Fruit fly (Drosophila melanogaster) whole organism, adult: ENCODE data around the gene CG12290.

Experiments
- CG11617 ChIP-seq: fragments of 200-800 bp; sonication (Bioruptor generic); optimal IDR thresholded peaks from 2 replicates; lab custom pipeline; 2017; ENCODE audit warnings: mild to moderate bottlenecking, missing biosample characterization, missing genetic modification reagents, missing genetic modification characterization
- CG12768 ChIP-seq: fragments of 200-800 bp; sonication (Bioruptor generic); optimal IDR thresholded peaks from 2 replicates; lab custom pipeline; 2017; ENCODE audit warnings: missing biosample characterization, missing genetic modification characterization, mild to moderate bottlenecking, moderate library complexity, missing genetic modification reagents
- CG14711 ChIP-seq: fragments of 200-800 bp; sonication (Bioruptor generic); optimal IDR thresholded peaks from 2 replicates; lab custom pipeline; 2018; ENCODE audit warnings: missing biosample characterization, mild to moderate bottlenecking, missing genetic modification characterization, moderate library complexity
- CG1620 ChIP-seq: fragments of 200-800 bp; sonication (Bioruptor generic); optimal IDR thresholded peaks from 2 replicates; lab custom pipeline; 2016; ENCODE audit warnings: missing biosample characterization, missing genetic modification characterization
- CG33017 ChIP-seq: fragments of 200-800 bp; sonication (Bioruptor generic); optimal IDR thresholded peaks from 2 replicates; lab custom pipeline; 2018; ENCODE audit warnings: missing biosample characterization, mild to moderate bottlenecking, missing genetic modification characterization, moderate library complexity
- CG5204 ChIP-seq: fragments of 200-800 bp; sonication (Bioruptor generic); optimal IDR thresholded peaks from 2 replicates; lab custom pipeline; 2016; ENCODE audit warnings: missing biosample characterization, missing genetic modification characterization
- CG7045 ChIP-seq: fragments of 200-800 bp; sonication (Bioruptor generic); optimal IDR thresholded peaks from 2 replicates; lab custom pipeline; 2017; ENCODE audit warnings: missing biosample characterization, mild to moderate bottlenecking, missing genetic modification characterization
- CG7101 ChIP-seq: fragments of 200-800 bp; sonication (Bioruptor generic); optimal IDR thresholded peaks from 2 replicates; lab custom pipeline; 2018; ENCODE audit warnings: missing biosample characterization, mild to moderate bottlenecking, missing genetic modification characterization, moderate library complexity
- Clk ChIP-seq: fragments of 200-800 bp; sonication (Bioruptor generic); optimal IDR thresholded peaks from 2 replicates; lab custom pipeline; 2017; ENCODE audit warnings: missing biosample characterization, missing genetic modification characterization
- Crg-1 ChIP-seq: fragments of 200-800 bp; sonication (Bioruptor generic); optimal IDR thresholded peaks from 2 replicates; lab custom pipeline; 2016; ENCODE audit warnings: missing biosample characterization, missing genetic modification characterization
- Hr96 ChIP-seq: fragments of 200-800 bp; sonication (Bioruptor generic); optimal IDR thresholded peaks from 2 replicates; lab custom pipeline; 2016; ENCODE audit warnings: missing biosample characterization, missing genetic modification characterization
- Mnt ChIP-seq: fragments of 200-800 bp; sonication (Bioruptor generic); optimal IDR thresholded peaks from 2 replicates; lab custom pipeline; 2016; ENCODE audit warnings: missing biosample characterization, mild to moderate bottlenecking, missing genetic modification characterization
- bab1 ChIP-seq: fragments of 200-800 bp; sonication (Bioruptor generic); optimal IDR thresholded peaks from 3 replicates; lab custom pipeline; 2019; ENCODE audit warnings: missing biosample characterization, mild to moderate bottlenecking, missing genetic modification characterization, moderate library complexity
- cic ChIP-seq: fragments of 200-800 bp; sonication (Bioruptor generic); optimal IDR thresholded peaks from 2 replicates; lab custom pipeline; 2017; ENCODE audit warnings: missing biosample characterization, mild to moderate bottlenecking, missing genetic modification characterization, moderate library complexity
- cnc ChIP-seq, 2 experiments: fragments of >200 bp; optimal IDR thresholded peaks; 2 replicates each; lab custom pipeline; 2017
- kay ChIP-seq: fragments of 200-800 bp; sonication (Bioruptor generic); peaks from one replicate; lab custom pipeline; 2016; ENCODE audit warnings: missing biosample characterization, missing genetic modification characterization, borderline replicate concordance
- ovo ChIP-seq: fragments of 200-800 bp; sonication (Bioruptor generic); optimal IDR thresholded peaks from 2 replicates; lab custom pipeline; 2016; ENCODE audit warnings: missing biosample characterization, missing genetic modification characterization
- pad ChIP-seq: fragments of 200-800 bp; sonication (Bioruptor generic); optimal IDR thresholded peaks from 3 replicates; lab custom pipeline; 2017; ENCODE audit warnings: missing biosample characterization, missing genetic modification characterization, mild to moderate bottlenecking, moderate library complexity, missing genetic modification reagents
- tj ChIP-seq: fragments of 200-800 bp; sonication (Bioruptor generic); optimal IDR thresholded peaks from 3 replicates; lab custom pipeline; 2017; ENCODE audit warnings: missing biosample characterization, mild to moderate bottlenecking, missing genetic modification characterization, moderate library complexity
- toe ChIP-seq: fragments of 200-800 bp; sonication (Bioruptor generic); optimal IDR thresholded peaks from 2 replicates; lab custom pipeline; 2016; ENCODE audit warnings: missing biosample characterization, missing genetic modification characterization

CG12290 gene

dm6 chr3R:26230016-26230415 lies at the start of gene CG12290:
Gene CG12290, plus strand, starts transcription at chr3R:26230248.
- TF ChIP-seq CG11617 (GFP tag; lab: Kevin White, UChicago) (peak; percentile 15), toe (no peak), CG14711 (tag; lab: Kevin White, UChicago) (peak; percentile 34), Mnt (peak; percentile 59), bab1 (GFP tag; lab: Kevin White, UChicago) (peak; percentile 43), CG12768 (GFP tag; lab: Kevin White, UChicago) (peak; percentile 8), tj (GFP tag; lab: Kevin White, UChicago) (peak; percentile 13), CG7045 (peak; percentile 20), Clk (GFP tag; lab: Kevin White, UChicago) (peak; percentile 46), ovo (GFP tag; lab: Kevin White, UChicago) (no peak), CG7101 (tag; lab: Kevin White, UChicago) (peak; percentile 16), Crg-1 (peak; percentile 29), kay (GFP tag; lab: Kevin White, UChicago) (no peak), pad (no peak), Hr96 (no peak), CG33017 (tag; lab: Kevin White, UChicago) (peak; percentile 13), CG5204 (GFP tag; lab: Kevin White, UChicago) (no peak), CG1620 (GFP tag; lab: Kevin White, UChicago) (peak; percentile 17), cnc (optimal IDR thresholded peaks at IDR 0.05; lab: Kevin White, UChicago) (no peak), cic (peak; percentile 27)

- TF ChIP-seq CG14711 (tag; lab: Kevin White, UChicago), result no peak
- no peak for TF ChIP-seq CG11617 (GFP tag; lab: Kevin White, UChicago)
- TF ChIP-seq kay (GFP tag; lab: Kevin White, UChicago), result no peak
- TF ChIP-seq CG12768 (GFP tag; lab: Kevin White, UChicago), result no peak
- TF ChIP-seq pad, result no peak
- TF ChIP-seq Hr96, result no peak
- TF ChIP-seq tj (GFP tag; lab: Kevin White, UChicago), result no peak
- no peak for TF ChIP-seq CG7101 (tag; lab: Kevin White, UChicago)
These were observed 48.1 kb upstream of the CG12290 start for dm6 chr3R:26181991-26182390.

dm6 chr3R:26185201-26185688 lies 44.8 kb upstream of the CG12290 start, which contains the start of gene CG31086:
Gene CG31086, plus strand, starts transcription at chr3R:26185251.
- peak; percentile 90 for TF ChIP-seq kay (GFP tag; lab: Kevin White, UChicago)
- TF ChIP-seq CG33017 (tag; lab: Kevin White, UChicago), result peak; percentile 59
- peak; percentile 28 for TF ChIP-seq CG14711 (tag; lab: Kevin White, UChicago)
- peak; percentile 17 for TF ChIP-seq CG7101 (tag; lab: Kevin White, UChicago)
- peak; percentile 25 for TF ChIP-seq Mnt
- peak; percentile 65 for TF ChIP-seq cic
- TF ChIP-seq pad, result no peak
- TF ChIP-seq toe, result no peak

- TF ChIP-seq toe (no peak), cic (peak; percentile 5), cnc (optimal IDR thresholded peaks at IDR 0.05; lab: Kevin White, UChicago) (no peak), bab1 (GFP tag; lab: Kevin White, UChicago) (peak; percentile 70), CG12768 (GFP tag; lab: Kevin White, UChicago) (peak; percentile 6), Hr96 (no peak), CG11617 (GFP tag; lab: Kevin White, UChicago) (no peak), tj (GFP tag; lab: Kevin White, UChicago) (no peak), CG5204 (GFP tag; lab: Kevin White, UChicago) (no peak), CG14711 (tag; lab: Kevin White, UChicago) (no peak), Mnt (peak; percentile 99), CG7045 (no peak), pad (peak; percentile 23), ovo (GFP tag; lab: Kevin White, UChicago) (peak; percentile 44), CG1620 (GFP tag; lab: Kevin White, UChicago) (peak; percentile 1), CG7101 (tag; lab: Kevin White, UChicago) (peak; percentile 26), CG33017 (tag; lab: Kevin White, UChicago) (no peak), Clk (GFP tag; lab: Kevin White, UChicago) (no peak), kay (GFP tag; lab: Kevin White, UChicago) (no peak), Crg-1 (peak; percentile 53)
These were observed 41.3 kb upstream of the CG12290 start, which contains the start of gene CG6073 for dm6 chr3R:26188708-26189107. Gene CG6073, minus strand, starts transcription at chr3R:26188807.

- TF ChIP-seq CG33017 (tag; lab: Kevin White, UChicago), result no peak
These were observed 40.2 kb upstream of the CG12290 start, which contains the start of gene CG34130 for dm6 chr3R:26189877-26190276. Gene CG34130, minus strand, starts transcription at chr3R:26189977.

- no peak for TF ChIP-seq toe
These were observed 38.9 kb upstream of the CG12290 start, which contains the start of gene CG34129 for dm6 chr3R:26191105-26191504. Gene CG34129, minus strand, starts transcription at chr3R:26191205.

- TF ChIP-seq Hr96, result no peak
- TF ChIP-seq pad, result no peak
- TF ChIP-seq CG1620 (GFP tag; lab: Kevin White, UChicago), result no peak
- no peak for TF ChIP-seq bab1 (GFP tag; lab: Kevin White, UChicago)
- no peak for TF ChIP-seq Clk (GFP tag; lab: Kevin White, UChicago)
- TF ChIP-seq CG7045, result no peak
- no peak for TF ChIP-seq cic
- no peak for TF ChIP-seq ovo (GFP tag; lab: Kevin White, UChicago)
- no peak for TF ChIP-seq cnc (optimal IDR thresholded peaks at IDR 0.05; lab: Kevin White, UChicago)
- TF ChIP-seq Crg-1, result no peak
- TF ChIP-seq CG5204 (GFP tag; lab: Kevin White, UChicago), result no peak
- no peak for TF ChIP-seq CG33017 (tag; lab: Kevin White, UChicago)
- TF ChIP-seq tj (GFP tag; lab: Kevin White, UChicago), result no peak
- TF ChIP-seq CG14711 (tag; lab: Kevin White, UChicago), result no peak
These were observed 37.8 kb upstream of the CG12290 start for dm6 chr3R:26192270-26192669.
